Fruit fly (Drosophila melanogaster): ENCODE measurements around the gene Eig71Ek.

Eig71Ek gene

dm6 chr3L:15660915-15661314 is at the start of gene Eig71Ek, which contains the start of gene Eig71Ej:
Gene Eig71Ek, plus strand, starts transcription at chr3L:15661248.
Gene Eig71Ej, minus strand, starts transcription at chr3L:15661015.
- TF ChIP-seq insv (optimal IDR thresholded peaks at IDR 0.05) (no peak), h (optimal IDR thresholded peaks at IDR 0.05) (no peak), Sin3A (optimal IDR thresholded peaks at IDR 0.05) (no peak)

- TF ChIP-seq Myc (optimal IDR thresholded peaks at IDR 0.05) (no peak), ttk (optimal IDR thresholded peaks at IDR 0.05) (no peak), psq (optimal IDR thresholded peaks at IDR 0.05) (no peak), Sin3A (optimal IDR thresholded peaks at IDR 0.05) (no peak), h (optimal IDR thresholded peaks at IDR 0.05) (no peak), insv (optimal IDR thresholded peaks at IDR 0.05) (no peak)
Measured at dm6 chr3L:15612728-15613127, 48.3 kb upstream of the Eig71Ek start, which contains the start of gene CG13449. Gene CG13449, minus strand, starts transcription at chr3L:15612828.

- no peak for TF ChIP-seq psq (optimal IDR thresholded peaks at IDR 0.05)
- TF ChIP-seq h (optimal IDR thresholded peaks at IDR 0.05): no peak
- TF ChIP-seq Myc (optimal IDR thresholded peaks at IDR 0.05): no peak
- no peak for TF ChIP-seq Sin3A (optimal IDR thresholded peaks at IDR 0.05)
Measured at dm6 chr3L:15616490-15616889, 44.6 kb upstream of the Eig71Ek start.

dm6 chr3L:15616900-15617299 is 44.1 kb upstream of the Eig71Ek start:
- TF ChIP-seq insv (optimal IDR thresholded peaks at IDR 0.05): no peak
- no peak for TF ChIP-seq Myc (optimal IDR thresholded peaks at IDR 0.05)
- TF ChIP-seq h (optimal IDR thresholded peaks at IDR 0.05): no peak
- no peak for TF ChIP-seq Sin3A (optimal IDR thresholded peaks at IDR 0.05)

dm6 chr3L:15619626-15620247 is 41.3 kb upstream of the Eig71Ek start, which contains the start of gene Phs:
Gene Phs, plus strand, starts transcription at chr3L:15619901.
- TF ChIP-seq Sin3A (optimal IDR thresholded peaks at IDR 0.05): no peak

- no peak for TF ChIP-seq Sin3A (optimal IDR thresholded peaks at IDR 0.05)
- no peak for TF ChIP-seq h (optimal IDR thresholded peaks at IDR 0.05)
- no peak for TF ChIP-seq insv (optimal IDR thresholded peaks at IDR 0.05)
- no peak for TF ChIP-seq ttk (optimal IDR thresholded peaks at IDR 0.05)
- no peak for TF ChIP-seq psq (optimal IDR thresholded peaks at IDR 0.05)
- no peak for TF ChIP-seq Myc (optimal IDR thresholded peaks at IDR 0.05)
Measured at dm6 chr3L:15624097-15624496, 37.0 kb upstream of the Eig71Ek start.

dm6 chr3L:15624944-15625610 is 36.0 kb upstream of the Eig71Ek start:
- TF ChIP-seq psq (optimal IDR thresholded peaks at IDR 0.05) (no peak), insv (optimal IDR thresholded peaks at IDR 0.05) (no peak), Sin3A (optimal IDR thresholded peaks at IDR 0.05) (no peak), ttk (optimal IDR thresholded peaks at IDR 0.05) (no peak), h (optimal IDR thresholded peaks at IDR 0.05) (no peak)

dm6 chr3L:15625676-15626414 is 35.2 kb upstream of the Eig71Ek start:
- TF ChIP-seq ttk (optimal IDR thresholded peaks at IDR 0.05): no peak
- no peak for TF ChIP-seq psq (optimal IDR thresholded peaks at IDR 0.05)
- TF ChIP-seq Myc (optimal IDR thresholded peaks at IDR 0.05): no peak
- no peak for TF ChIP-seq insv (optimal IDR thresholded peaks at IDR 0.05)
- TF ChIP-seq h (optimal IDR thresholded peaks at IDR 0.05): no peak
- no peak for TF ChIP-seq Sin3A (optimal IDR thresholded peaks at IDR 0.05)

dm6 chr3L:15627295-15627694 is 33.8 kb upstream of the Eig71Ek start:
- TF ChIP-seq ttk (optimal IDR thresholded peaks at IDR 0.05) (no peak), psq (optimal IDR thresholded peaks at IDR 0.05) (no peak), Myc (optimal IDR thresholded peaks at IDR 0.05) (no peak), insv (optimal IDR thresholded peaks at IDR 0.05) (no peak), Sin3A (optimal IDR thresholded peaks at IDR 0.05) (no peak), h (optimal IDR thresholded peaks at IDR 0.05) (no peak)

dm6 chr3L:15631067-15631466 is 30.0 kb upstream of the Eig71Ek start:
- TF ChIP-seq psq (optimal IDR thresholded peaks at IDR 0.05) (no peak), h (optimal IDR thresholded peaks at IDR 0.05) (no peak), Myc (optimal IDR thresholded peaks at IDR 0.05) (no peak), ttk (optimal IDR thresholded peaks at IDR 0.05) (no peak), insv (optimal IDR thresholded peaks at IDR 0.05) (no peak), Sin3A (optimal IDR thresholded peaks at IDR 0.05) (no peak)

dm6 chr3L:15632653-15633052 is 28.4 kb upstream of the Eig71Ek start:
- no peak for TF ChIP-seq psq (optimal IDR thresholded peaks at IDR 0.05)
- no peak for TF ChIP-seq Sin3A (optimal IDR thresholded peaks at IDR 0.05)
- no peak for TF ChIP-seq h (optimal IDR thresholded peaks at IDR 0.05)
- TF ChIP-seq insv (optimal IDR thresholded peaks at IDR 0.05): no peak
- no peak for TF ChIP-seq ttk (optimal IDR thresholded peaks at IDR 0.05)
- TF ChIP-seq Myc (optimal IDR thresholded peaks at IDR 0.05): no peak

- TF ChIP-seq psq (optimal IDR thresholded peaks at IDR 0.05) (no peak), h (optimal IDR thresholded peaks at IDR 0.05) (no peak), insv (optimal IDR thresholded peaks at IDR 0.05) (no peak), Sin3A (optimal IDR thresholded peaks at IDR 0.05) (no peak), ttk (optimal IDR thresholded peaks at IDR 0.05) (no peak), Myc (optimal IDR thresholded peaks at IDR 0.05) (no peak)
Measured at dm6 chr3L:15634368-15635075, 26.5 kb upstream of the Eig71Ek start.
